Worm (Caenorhabditis elegans) whole organism, mixed stage, embryonic: Measurements from ENCODE around the gene str-144.

Experiments
- M03D4.4 ChIP-seq: sonication (generic microtip); optimal IDR thresholded peaks from 2 replicates; lab custom pipeline; 2017; ENCODE audit warnings: mild to moderate bottlenecking, missing genetic modification characterization, missing compliant biosample characterization
- blmp-1 ChIP-seq: fragments of 150-350 bp; optimal IDR thresholded peaks from 2 replicates; lab custom pipeline; 2014; ENCODE audit warnings: missing biosample characterization, missing genetic modification characterization
- elt-3 ChIP-seq: fragments of 150-350 bp; optimal IDR thresholded peaks from 2 replicates; lab custom pipeline; 2014; ENCODE audit warnings: missing biosample characterization, missing genetic modification characterization
- lin-13 ChIP-seq: fragments of 150-350 bp; optimal IDR thresholded peaks from 2 replicates; lab custom pipeline; 2014; ENCODE audit warnings: missing biosample characterization, missing genetic modification characterization
- lsy-2 ChIP-seq: fragments of 150-350 bp; optimal IDR thresholded peaks from 2 replicates; lab custom pipeline; 2014; ENCODE audit warnings: missing biosample characterization, missing genetic modification characterization
- mep-1 ChIP-seq: fragments of 150-350 bp; optimal IDR thresholded peaks from 2 replicates; lab custom pipeline; 2017; ENCODE audit warnings: missing biosample characterization, missing genetic modification reagents, missing genetic modification characterization, inconsistent platforms
- nhr-237 ChIP-seq: fragments of 150-350 bp; optimal IDR thresholded peaks from 2 replicates; lab custom pipeline; 2014; ENCODE audit warnings: missing biosample characterization, missing genetic modification characterization
- pha-4 ChIP-seq: fragments of 150-350 bp; optimal IDR thresholded peaks from 2 replicates; lab custom pipeline; 2018; ENCODE audit warnings: missing biosample characterization, missing genetic modification reagents, missing genetic modification characterization
- snpc-4 ChIP-seq: fragments of 150-350 bp; optimal IDR thresholded peaks from 2 replicates; lab custom pipeline; 2014; ENCODE audit warnings: missing biosample characterization, missing genetic modification characterization
- unc-39 ChIP-seq: fragments of 150-350 bp; optimal IDR thresholded peaks from 2 replicates; lab custom pipeline; 2014; ENCODE audit warnings: missing biosample characterization, missing genetic modification characterization
- ztf-11 ChIP-seq: fragments of 150-350 bp; optimal IDR thresholded peaks from 2 replicates; lab custom pipeline; 2014; ENCODE audit warnings: missing biosample characterization, missing genetic modification characterization

ce11 chrV:8062074-8062473 lies 9.9 kb downstream of the str-144 start, which contains the start of gene str-139:
- TF ChIP-seq pha-4 (tag; lab: Kevin White, UChicago) (no peak), blmp-1 (no peak), elt-3 (tag; lab: Kevin White, UChicago) (no peak), mep-1 (tag; lab: Kevin White, UChicago) (no peak), lin-13 (tag; lab: Kevin White, UChicago) (no peak), snpc-4 (no peak), nhr-237 (tag; lab: Kevin White, UChicago) (no peak), lsy-2 (tag; lab: Kevin White, UChicago) (no peak), unc-39 (tag; lab: Kevin White, UChicago) (no peak), ztf-11 (tag; lab: Kevin White, UChicago) (no peak), M03D4.4 (no peak)
